Worm (Caenorhabditis elegans): ENCODE data around the gene str-77.

DNA sequence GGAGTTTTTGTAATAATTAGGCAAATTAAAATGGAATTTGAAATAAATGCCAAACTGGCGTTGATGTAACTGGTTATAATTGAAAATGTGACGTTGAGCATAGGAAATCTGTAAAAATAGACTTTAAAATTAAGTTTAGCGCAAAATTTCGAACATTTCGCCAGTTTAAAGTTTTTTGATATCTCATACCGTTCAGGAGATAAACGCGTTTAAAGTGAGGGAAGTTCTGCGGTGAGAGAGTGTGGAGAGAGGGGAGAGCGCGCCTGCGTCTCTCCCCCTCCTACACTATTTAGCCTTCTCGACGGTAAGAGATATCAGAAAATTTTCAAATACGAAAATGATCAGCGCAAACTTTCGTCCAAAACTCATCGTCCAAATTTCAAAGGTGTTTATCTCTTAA lies 42.2 kb upstream of the str-77 start, which contains the start of gene str-92:
- TF ChIP-seq nhr-90 (tag; optimal IDR thresholded peaks at IDR 0.05) (no peak), K12H6.12 (tag; optimal IDR thresholded peaks at IDR 0.05) (no peak), K11D2.4 (GFP tag; IDR thresholded peaks at IDR 0.05) (no peak), madf-6 (GFP tag; IDR thresholded peaks at IDR 0.05) (no peak), him-1 (tag; optimal IDR thresholded peaks at IDR 0.05) (no peak), ztf-18 (tag; optimal IDR thresholded peaks at IDR 0.05) (no peak), unc-130 (GFP tag; optimal IDR thresholded peaks at IDR 0.05) (no peak), athp-1 (tag; optimal IDR thresholded peaks at IDR 0.05) (no peak), egl-18 (GFP tag; IDR thresholded peaks at IDR 0.05) (no peak), let-526 (GFP tag; IDR thresholded peaks at IDR 0.05) (no peak), akir-1 (GFP tag; optimal IDR thresholded peaks at IDR 0.05) (no peak)

Measured in whole organism, young adult.